Worm (Caenorhabditis elegans): ENCODE measurements around the gene F16B12.4.

DNA sequence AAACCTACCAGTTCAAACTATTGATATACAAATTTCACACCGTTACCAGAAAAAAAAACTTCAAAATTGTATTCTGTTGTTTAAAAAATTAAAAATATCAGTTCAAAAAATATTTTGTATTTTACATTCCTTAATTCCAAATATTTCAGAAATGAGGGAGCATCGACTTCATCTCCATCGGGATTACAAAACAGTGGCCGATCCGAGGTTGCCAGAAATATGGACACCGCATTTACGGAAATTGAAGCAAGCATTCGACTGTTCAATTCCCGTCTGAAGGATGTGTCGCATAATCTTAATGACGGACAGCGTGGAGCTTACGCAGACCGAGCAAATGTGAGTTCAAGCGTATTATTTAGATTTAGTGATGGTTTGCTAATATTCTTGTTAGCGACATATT lies 34.2 kb upstream of the F16B12.4 start:
- TF ChIP-seq pha-4 (tag; optimal IDR thresholded peaks at IDR 0.05) (no peak), nhr-237 (tag; optimal IDR thresholded peaks at IDR 0.05) (no peak), aly-2 (tag; optimal IDR thresholded peaks at IDR 0.05) (no peak), fos-1 (tag; optimal IDR thresholded peaks at IDR 0.05) (no peak), unc-39 (tag; optimal IDR thresholded peaks at IDR 0.05) (no peak), nhr-12 (tag; optimal IDR thresholded peaks at IDR 0.05) (no peak), R02D3.7 (tag; optimal IDR thresholded peaks at IDR 0.05) (no peak), elt-3 (tag; optimal IDR thresholded peaks at IDR 0.05) (no peak), egl-27 (tag; optimal IDR thresholded peaks at IDR 0.05) (no peak), ztf-4 (tag; optimal IDR thresholded peaks at IDR 0.05) (no peak), nhr-11 (tag; optimal IDR thresholded peaks at IDR 0.05) (no peak), jun-1 (tag; optimal IDR thresholded peaks at IDR 0.05) (no peak)
